Worm (Caenorhabditis elegans) whole organism, mixed stage, embryonic: ENCODE results near the gene ttr-41.

Experiments used
- M03D4.4 ChIP-seq: sonication (generic microtip); optimal IDR thresholded peaks from 2 replicates; lab custom pipeline; 2017; ENCODE audit warnings: mild to moderate bottlenecking, missing genetic modification characterization, missing compliant biosample characterization
- bed-3 ChIP-seq: fragments of 200-800 bp; sonication (Bioruptor generic); optimal IDR thresholded peaks from 3 replicates; lab custom pipeline; 2018; ENCODE audit warnings: mild to moderate bottlenecking, missing genetic modification characterization, moderate library complexity, missing compliant biosample characterization
- blmp-1 ChIP-seq: fragments of 150-350 bp; optimal IDR thresholded peaks from 2 replicates; lab custom pipeline; 2014; ENCODE audit warnings: missing biosample characterization, missing genetic modification characterization
- ceh-39 ChIP-seq: fragments of 150-350 bp; optimal IDR thresholded peaks from 2 replicates; lab custom pipeline; 2014; ENCODE audit warnings: missing biosample characterization, missing genetic modification characterization
- ceh-43 ChIP-seq: fragments of 200-800 bp; sonication (Bioruptor generic); optimal IDR thresholded peaks from 2 replicates; lab custom pipeline; 2018; ENCODE audit warnings: mild to moderate bottlenecking, missing genetic modification characterization, moderate library complexity, missing compliant biosample characterization
- ceh-83 ChIP-seq: fragments of 200-800 bp; sonication (Bioruptor generic); optimal IDR thresholded peaks from 2 replicates; lab custom pipeline; 2018; ENCODE audit warnings: mild to moderate bottlenecking, missing genetic modification characterization, missing compliant biosample characterization
- ces-1 ChIP-seq: fragments of 150-350 bp; optimal IDR thresholded peaks from 2 replicates; lab custom pipeline; 2014; ENCODE audit warnings: missing biosample characterization, missing genetic modification reagents, missing genetic modification characterization
- cnd-1 ChIP-seq: fragments of 200-800 bp; sonication (Bioruptor generic); optimal IDR thresholded peaks from 2 replicates; lab custom pipeline; 2018; ENCODE audit warnings: mild to moderate bottlenecking, missing genetic modification characterization, missing compliant biosample characterization
- drap-1 ChIP-seq: fragments of 200-800 bp; sonication (Bioruptor generic); optimal IDR thresholded peaks from 3 replicates; lab custom pipeline; 2018; ENCODE audit warnings: mild to moderate bottlenecking, missing genetic modification characterization, missing compliant biosample characterization
- elt-1 ChIP-seq: sonication (generic microtip); optimal IDR thresholded peaks from 2 replicates; lab custom pipeline; 2017; ENCODE audit warnings: missing genetic modification characterization, mild to moderate bottlenecking, missing compliant biosample characterization, antibody characterized with exemption, moderate library complexity, borderline replicate concordance; ENCODE audit not compliant: insufficient read depth
- elt-3 ChIP-seq: fragments of 150-350 bp; optimal IDR thresholded peaks from 2 replicates; lab custom pipeline; 2014; ENCODE audit warnings: missing biosample characterization, missing genetic modification characterization
- flh-1 ChIP-seq: fragments of 200-800 bp; sonication (Bioruptor generic); optimal IDR thresholded peaks from 2 replicates; lab custom pipeline; 2018; ENCODE audit warnings: mild to moderate bottlenecking, missing genetic modification characterization, moderate library complexity, missing compliant biosample characterization
- ham-2 ChIP-seq: fragments of 200-800 bp; sonication (Bioruptor generic); optimal IDR thresholded peaks from 2 replicates; lab custom pipeline; 2018; ENCODE audit warnings: mild to moderate bottlenecking, missing genetic modification characterization, missing compliant biosample characterization
- hlh-1 ChIP-seq: fragments of 150-350 bp; optimal IDR thresholded peaks from 2 replicates; lab custom pipeline; 2014; ENCODE audit warnings: missing biosample characterization, missing genetic modification reagents, missing genetic modification characterization
- lin-13 ChIP-seq: fragments of 150-350 bp; optimal IDR thresholded peaks from 2 replicates; lab custom pipeline; 2014; ENCODE audit warnings: missing biosample characterization, missing genetic modification characterization
- lin-32 ChIP-seq: fragments of 200-800 bp; sonication (Bioruptor generic); optimal IDR thresholded peaks from 2 replicates; lab custom pipeline; 2018; ENCODE audit warnings: mild to moderate bottlenecking, missing genetic modification characterization, missing compliant biosample characterization
- lsy-2 ChIP-seq: fragments of 150-350 bp; optimal IDR thresholded peaks from 2 replicates; lab custom pipeline; 2014; ENCODE audit warnings: missing biosample characterization, missing genetic modification characterization
- mab-5 ChIP-seq: fragments of 150-350 bp; optimal IDR thresholded peaks from 2 replicates; lab custom pipeline; 2014; ENCODE audit warnings: missing biosample characterization, missing genetic modification characterization
- mep-1 ChIP-seq: fragments of 150-350 bp; optimal IDR thresholded peaks from 2 replicates; lab custom pipeline; 2017; ENCODE audit warnings: missing biosample characterization, missing genetic modification reagents, missing genetic modification characterization, inconsistent platforms
- mls-2 ChIP-seq: sonication (generic microtip); optimal IDR thresholded peaks from 2 replicates; lab custom pipeline; 2016; ENCODE audit warnings: mild to moderate bottlenecking, missing genetic modification characterization, moderate library complexity, missing compliant biosample characterization
- nhr-12 ChIP-seq: fragments of 150-350 bp; optimal IDR thresholded peaks from 2 replicates; lab custom pipeline; 2014; ENCODE audit warnings: missing biosample characterization, missing genetic modification characterization
- nhr-2 ChIP-seq: fragments of 150-350 bp; optimal IDR thresholded peaks from 2 replicates; lab custom pipeline; 2014; ENCODE audit warnings: missing biosample characterization, missing genetic modification characterization
- nhr-237 ChIP-seq: fragments of 150-350 bp; optimal IDR thresholded peaks from 2 replicates; lab custom pipeline; 2014; ENCODE audit warnings: missing biosample characterization, missing genetic modification characterization
- nhr-28 ChIP-seq: fragments of 150-350 bp; optimal IDR thresholded peaks from 2 replicates; lab custom pipeline; 2014; ENCODE audit warnings: missing biosample characterization, missing genetic modification characterization
- nhr-76 ChIP-seq: sonication (generic microtip); optimal IDR thresholded peaks from 2 replicates; lab custom pipeline; 2017; ENCODE audit warnings: missing biosample characterization, missing genetic modification characterization
- pha-4 ChIP-seq: fragments of 150-350 bp; optimal IDR thresholded peaks from 2 replicates; lab custom pipeline; 2018; ENCODE audit warnings: missing biosample characterization, missing genetic modification reagents, missing genetic modification characterization
- sem-2 ChIP-seq: fragments of 200-800 bp; sonication (Bioruptor generic); optimal IDR thresholded peaks from 2 replicates; lab custom pipeline; 2018; ENCODE audit warnings: mild to moderate bottlenecking, missing genetic modification characterization, missing compliant biosample characterization
- sptf-1 ChIP-seq: sonication (generic microtip); optimal IDR thresholded peaks from 2 replicates; lab custom pipeline; 2017; ENCODE audit warnings: mild to moderate bottlenecking, missing genetic modification characterization, moderate library complexity, missing compliant biosample characterization
- tbx-8 ChIP-seq: fragments of 200-800 bp; sonication (Bioruptor generic); optimal IDR thresholded peaks from 2 replicates; lab custom pipeline; 2018; ENCODE audit warnings: mild to moderate bottlenecking, missing genetic modification characterization, moderate library complexity, missing compliant biosample characterization
- unc-120 ChIP-seq: sonication (generic microtip); optimal IDR thresholded peaks from 2 replicates; lab custom pipeline; 2017; ENCODE audit warnings: missing genetic modification characterization, missing compliant biosample characterization; ENCODE audit not compliant: poor library complexity, severe bottlenecking
- unc-39 ChIP-seq: fragments of 150-350 bp; optimal IDR thresholded peaks from 2 replicates; lab custom pipeline; 2014; ENCODE audit warnings: missing biosample characterization, missing genetic modification characterization
- unc-62 ChIP-seq: fragments of 150-350 bp; optimal IDR thresholded peaks from 2 replicates; lab custom pipeline; 2014; ENCODE audit warnings: missing biosample characterization, missing genetic modification reagents, missing genetic modification characterization
- zip-8 ChIP-seq: fragments of 150-350 bp; optimal IDR thresholded peaks from 2 replicates; lab custom pipeline; 2014; ENCODE audit warnings: missing biosample characterization, missing genetic modification characterization
- ztf-11 ChIP-seq: fragments of 150-350 bp; optimal IDR thresholded peaks from 2 replicates; lab custom pipeline; 2014; ENCODE audit warnings: missing biosample characterization, missing genetic modification characterization

ttr-41 gene

ce11 chrII:4703011-4703410 is 24.7 kb downstream of the ttr-41 start:
- TF ChIP-seq unc-62 (GFP tag; lab: Kevin White, UChicago): no peak
- no peak for TF ChIP-seq nhr-12 (tag; lab: Kevin White, UChicago)
- no peak for TF ChIP-seq nhr-2 (tag; lab: Kevin White, UChicago)

ce11 chrII:4701482-4702119 is 26.1 kb downstream of the ttr-41 start, which contains the start of gene unc-85:
unc-85 (plus strand) TSS chrII:4702069.
- TF ChIP-seq hlh-1 (tag; lab: Kevin White, UChicago): peak; percentile 6
- peak; percentile 68 for TF ChIP-seq unc-120 (tag; lab: Kevin White, UChicago)
- TF ChIP-seq ceh-43: peak; percentile 66
- peak; percentile 48 for TF ChIP-seq cnd-1
- TF ChIP-seq ces-1 (GFP tag; lab: Kevin White, UChicago): peak; percentile 48
- TF ChIP-seq lin-13: peak; percentile 12
- TF ChIP-seq ztf-11 (tag; lab: Kevin White, UChicago): peak; percentile 29
- peak; percentile 68 for TF ChIP-seq drap-1
- peak; percentile 60 for TF ChIP-seq nhr-237 (tag; lab: Kevin White, UChicago)
- TF ChIP-seq M03D4.4 (tag; lab: Kevin White, UChicago): peak; percentile 57
- peak; percentile 67 for TF ChIP-seq lsy-2 (tag; lab: Kevin White, UChicago)
- peak; percentile 48 for TF ChIP-seq ham-2 (GFP tag; lab: Kevin White, UChicago)
- peak; percentile 6 for TF ChIP-seq elt-1
- peak; percentile 77 for TF ChIP-seq mls-2 (tag; lab: Kevin White, UChicago)
- TF ChIP-seq mep-1 (tag; lab: Kevin White, UChicago): peak; percentile 70
- peak; percentile 87 for TF ChIP-seq sptf-1 (tag; lab: Kevin White, UChicago)

- TF ChIP-seq hlh-1 (tag; lab: Kevin White, UChicago) (peak; percentile 43), ceh-83 (no peak), bed-3 (GFP tag; lab: Kevin White, UChicago) (no peak), nhr-12 (tag; lab: Kevin White, UChicago) (no peak), zip-8 (no peak), unc-62 (GFP tag; lab: Kevin White, UChicago) (peak; percentile 88), sem-2 (GFP tag; lab: Kevin White, UChicago) (no peak), mep-1 (tag; lab: Kevin White, UChicago) (peak; percentile 55), nhr-237 (tag; lab: Kevin White, UChicago) (peak; percentile 71), nhr-28 (tag; lab: Kevin White, UChicago) (no peak), drap-1 (no peak), sptf-1 (tag; lab: Kevin White, UChicago) (peak; percentile 8), lin-32 (GFP tag; lab: Kevin White, UChicago) (no peak), ces-1 (GFP tag; lab: Kevin White, UChicago) (peak; percentile 80), lsy-2 (tag; lab: Kevin White, UChicago) (peak; percentile 99), nhr-2 (tag; lab: Kevin White, UChicago) (no peak), M03D4.4 (tag; lab: Kevin White, UChicago) (no peak), ceh-43 (no peak), mab-5 (no peak), tbx-8 (no peak), nhr-76 (tag; lab: Kevin White, UChicago) (no peak), lin-13 (peak; percentile 42), blmp-1 (no peak), pha-4 (tag; lab: Kevin White, UChicago) (peak; percentile 85), elt-1 (no peak), ceh-39 (tag; lab: Kevin White, UChicago) (peak; percentile 55)
Measured at ce11 chrII:4698266-4698771, 29.4 kb downstream of the ttr-41 start, which contains the start of the genes rpn-5 and scc-1. rpn-5 (minus strand) TSS chrII:4698427. scc-1 (plus strand) TSS chrII:4698721.

- TF ChIP-seq nhr-28 (tag; lab: Kevin White, UChicago): no peak
- no peak for TF ChIP-seq nhr-76 (tag; lab: Kevin White, UChicago)
- TF ChIP-seq lin-13: no peak
- TF ChIP-seq mep-1 (tag; lab: Kevin White, UChicago): no peak
- TF ChIP-seq ces-1 (GFP tag; lab: Kevin White, UChicago): no peak
- no peak for TF ChIP-seq elt-3 (tag; lab: Kevin White, UChicago)
- no peak for TF ChIP-seq flh-1 (GFP tag; lab: Kevin White, UChicago)
- no peak for TF ChIP-seq ceh-83
- no peak for TF ChIP-seq nhr-12 (tag; lab: Kevin White, UChicago)
- no peak for TF ChIP-seq elt-1
- no peak for TF ChIP-seq ceh-43
- TF ChIP-seq unc-62 (GFP tag; lab: Kevin White, UChicago): no peak
- TF ChIP-seq blmp-1: no peak
- TF ChIP-seq hlh-1 (tag; lab: Kevin White, UChicago): no peak
- no peak for TF ChIP-seq drap-1
- no peak for TF ChIP-seq sem-2 (GFP tag; lab: Kevin White, UChicago)
- no peak for TF ChIP-seq ham-2 (GFP tag; lab: Kevin White, UChicago)
- TF ChIP-seq bed-3 (GFP tag; lab: Kevin White, UChicago): no peak
- no peak for TF ChIP-seq unc-39 (tag; lab: Kevin White, UChicago)
Measured at ce11 chrII:4696055-4696454, 31.6 kb downstream of the ttr-41 start.
